Fruit fly (Drosophila melanogaster) whole organism, embryonic: ENCODE measurements around the gene nwk.
A peak's percentile ranks its signal among the peaks of the same experiment; 100 is the strongest.

ENCODE experiments used
- ATbp ChIP-seq: fragments of 200-800 bp; sonication (Bioruptor generic); optimal IDR thresholded peaks from 2 replicates; lab custom pipeline; 2017; ENCODE audit warnings: missing biosample characterization, mild to moderate bottlenecking, missing genetic modification characterization, missing genetic modification reagents
- B-H1 ChIP-seq: fragments of 200-800 bp; sonication (Bioruptor generic); IDR thresholded peaks from 3 replicates; pipeline ENCODE4 v1.3.6; 2022; ENCODE audit warnings: missing biosample characterization, missing genetic modification characterization
- Bteb2 ChIP-seq: fragments of 200-800 bp; sonication (Bioruptor generic); optimal IDR thresholded peaks from 2 replicates; lab custom pipeline; 2016; ENCODE audit warnings: missing biosample characterization, missing genetic modification characterization
- C15 ChIP-seq: fragments of 200-800 bp; sonication (Bioruptor generic); IDR thresholded peaks from 3 replicates; pipeline ENCODE4 v1.3.6; 2022; ENCODE audit warnings: missing biosample characterization, missing genetic modification characterization
- CG10959 ChIP-seq: fragments of 200-800 bp; sonication (Bioruptor generic); IDR thresholded peaks from 2 replicates; pipeline ENCODE4 v1.3.6; 2022; ENCODE audit warnings: missing biosample characterization, missing genetic modification characterization
- CG11696 ChIP-seq: fragments of 200-800 bp; sonication (Bioruptor generic); IDR thresholded peaks from 2 replicates; pipeline ENCODE4 v1.3.6; 2022; ENCODE audit warnings: missing biosample characterization, missing genetic modification characterization
- CG12769 ChIP-seq: fragments of 200-800 bp; sonication (Bioruptor generic); optimal IDR thresholded peaks from 2 replicates; lab custom pipeline; 2019; ENCODE audit warnings: missing biosample characterization, mild to moderate bottlenecking, missing genetic modification characterization, moderate library complexity
- CG14014 ChIP-seq: fragments of 200-800 bp; sonication (Bioruptor generic); IDR thresholded peaks from 2 replicates; pipeline ENCODE4 v1.3.6; 2022; ENCODE audit warnings: missing biosample characterization, missing genetic modification characterization
- CG15011 ChIP-seq: fragments of 200-800 bp; sonication (Bioruptor generic); optimal IDR thresholded peaks from 3 replicates; lab custom pipeline; 2018; ENCODE audit warnings: missing biosample characterization, mild to moderate bottlenecking, missing genetic modification characterization
- CG15073 ChIP-seq: fragments of 200-800 bp; sonication (Bioruptor generic); optimal IDR thresholded peaks from 2 replicates; lab custom pipeline; 2016; ENCODE audit warnings: missing biosample characterization, missing genetic modification characterization
- CG18262 ChIP-seq: fragments of 200-800 bp; optimal IDR thresholded peaks from 3 replicates; lab custom pipeline; 2019; ENCODE audit warnings: missing biosample characterization, mild to moderate bottlenecking, missing genetic modification characterization, moderate library complexity
- CG18619 ChIP-seq: fragments of 200-800 bp; sonication (Bioruptor generic); optimal IDR thresholded peaks from 3 replicates; lab custom pipeline; 2017; ENCODE audit warnings: missing biosample characterization, mild to moderate bottlenecking, missing genetic modification characterization
- CG31365 ChIP-seq: fragments of 200-800 bp; sonication (Bioruptor generic); optimal IDR thresholded peaks from 2 replicates; lab custom pipeline; 2018; ENCODE audit warnings: missing biosample characterization, mild to moderate bottlenecking, missing genetic modification characterization
- CG3281 ChIP-seq: fragments of 200-800 bp; sonication (Bioruptor generic); optimal IDR thresholded peaks from 3 replicates; lab custom pipeline; 2017; ENCODE audit warnings: missing biosample characterization, mild to moderate bottlenecking, missing genetic modification characterization
- CG42726 ChIP-seq: fragments of 200-800 bp; sonication (Bioruptor generic); IDR thresholded peaks from 2 replicates; pipeline ENCODE4 v1.3.6; 2022; ENCODE audit warnings: missing biosample characterization, missing genetic modification characterization; ENCODE audit not compliant: partially characterized antibody
- CG4820 ChIP-seq: fragments of 200-800 bp; sonication (Bioruptor generic); optimal IDR thresholded peaks from 3 replicates; lab custom pipeline; 2016; ENCODE audit warnings: missing biosample characterization, missing genetic modification characterization
- CG5245 ChIP-seq: fragments of 200-800 bp; sonication (Bioruptor generic); optimal IDR thresholded peaks from 3 replicates; lab custom pipeline; 2016; ENCODE audit warnings: missing biosample characterization, missing genetic modification characterization
- CG6854 ChIP-seq: fragments of 200-800 bp; sonication (Bioruptor generic); optimal IDR thresholded peaks from 3 replicates; lab custom pipeline; 2017; ENCODE audit warnings: missing biosample characterization, mild to moderate bottlenecking, missing genetic modification characterization
- CG7271 ChIP-seq: fragments of 200-800 bp; sonication (Bioruptor generic); optimal IDR thresholded peaks from 2 replicates; lab custom pipeline; 2018; ENCODE audit warnings: missing biosample characterization, mild to moderate bottlenecking, missing genetic modification characterization, moderate library complexity
- CG9437 ChIP-seq: fragments of 200-800 bp; sonication (Bioruptor generic); optimal IDR thresholded peaks from 2 replicates; lab custom pipeline; 2018; ENCODE audit warnings: missing biosample characterization, mild to moderate bottlenecking, missing genetic modification characterization
- CoRest ChIP-seq: fragments of 200-800 bp; sonication (Bioruptor generic); optimal IDR thresholded peaks from 3 replicates; lab custom pipeline; 2018; ENCODE audit warnings: missing biosample characterization, mild to moderate bottlenecking, missing genetic modification characterization, moderate library complexity
- Dad ChIP-seq: fragments of 200-800 bp; sonication (Bioruptor generic); optimal IDR thresholded peaks from 3 replicates; lab custom pipeline; 2016; ENCODE audit warnings: missing biosample characterization, missing genetic modification characterization
- Deaf1 ChIP-seq: fragments of 200-800 bp; optimal IDR thresholded peaks from 3 replicates; lab custom pipeline; 2019; ENCODE audit warnings: missing biosample characterization, mild to moderate bottlenecking, missing genetic modification characterization, moderate library complexity
- Dek ChIP-seq: fragments of 200-800 bp; sonication (Bioruptor generic); optimal IDR thresholded peaks from 3 replicates; lab custom pipeline; 2019; ENCODE audit warnings: missing biosample characterization, mild to moderate bottlenecking, missing genetic modification characterization, moderate library complexity
- Drgx ChIP-seq: fragments of 200-800 bp; sonication (Bioruptor generic); IDR thresholded peaks from 2 replicates; pipeline ENCODE4 v1.3.6; 2022; ENCODE audit warnings: missing biosample characterization, missing genetic modification characterization
- GATAe ChIP-seq: fragments of 200-800 bp; sonication (Bioruptor generic); conservative IDR thresholded peaks from 2 replicates; pipeline ENCODE4 v1.3.6; 2022; ENCODE audit warnings: missing biosample characterization, missing genetic modification characterization
- Nf-YB ChIP-seq: fragments of 200-800 bp; sonication (Bioruptor generic); optimal IDR thresholded peaks from 3 replicates; lab custom pipeline; 2019; ENCODE audit warnings: missing biosample characterization, mild to moderate bottlenecking, missing genetic modification characterization, moderate library complexity
- Opbp ChIP-seq: fragments of 200-800 bp; sonication (Bioruptor generic); IDR thresholded peaks from 3 replicates; pipeline ENCODE4 v1.3.6; 2022; ENCODE audit warnings: missing biosample characterization, missing genetic modification characterization; ENCODE audit not compliant: partially characterized antibody
- Sin3A ChIP-seq: fragments of >200 bp; optimal IDR thresholded peaks from 2 replicates; lab custom pipeline; 2018
- Sox102F ChIP-seq: fragments of 200-800 bp; sonication (Bioruptor generic); optimal IDR thresholded peaks from 2 replicates; lab custom pipeline; 2018; ENCODE audit warnings: missing biosample characterization, mild to moderate bottlenecking, missing genetic modification characterization, moderate library complexity
- Tbp ChIP-seq: fragments of >200 bp; optimal IDR thresholded peaks from 2 replicates; lab custom pipeline; 2018; ENCODE audit warnings: missing biosample characterization, missing genetic modification characterization
- Xbp1 ChIP-seq: fragments of 200-800 bp; sonication (Bioruptor generic); optimal IDR thresholded peaks from 3 replicates; lab custom pipeline; 2016; ENCODE audit warnings: missing biosample characterization, mild to moderate bottlenecking, missing genetic modification characterization
- YL-1 ChIP-seq: fragments of 200-800 bp; sonication (Bioruptor generic); optimal IDR thresholded peaks from 3 replicates; lab custom pipeline; 2017; ENCODE audit warnings: missing biosample characterization, mild to moderate bottlenecking, missing genetic modification characterization
- al ChIP-seq: fragments of 200-800 bp; sonication (Bioruptor generic); IDR thresholded peaks from 2 replicates; pipeline ENCODE4 v1.3.6; 2022; ENCODE audit warnings: missing biosample characterization, missing genetic modification characterization
- az2 ChIP-seq: fragments of 200-800 bp; sonication (Bioruptor generic); optimal IDR thresholded peaks from 3 replicates; lab custom pipeline; 2016; ENCODE audit warnings: missing biosample characterization, missing genetic modification characterization
- cad ChIP-seq: fragments of >200 bp; optimal IDR thresholded peaks from 2 replicates; lab custom pipeline; 2017; ENCODE audit warnings: missing biosample characterization, missing genetic modification characterization
- hb ChIP-seq: fragments of 200-800 bp; sonication (Bioruptor generic); IDR thresholded peaks from 3 replicates; pipeline ENCODE4 v1.3.6; 2022; ENCODE audit warnings: missing biosample characterization, missing genetic modification characterization; ENCODE audit not compliant: partially characterized antibody
- insv ChIP-seq, 2 experiments: fragments of 200-800 bp; sonication (Bioruptor generic); optimal IDR thresholded peaks; 3 replicates each; lab custom pipeline; 2016 to 2018; ENCODE audit warnings: missing biosample characterization in 2 of 2, missing genetic modification characterization in 2 of 2
- inv ChIP-seq: fragments of 200-800 bp; sonication (Bioruptor generic); IDR thresholded peaks from 2 replicates; pipeline ENCODE4 v1.3.6; 2022; ENCODE audit warnings: missing biosample characterization, missing genetic modification characterization; ENCODE audit not compliant: partially characterized antibody
- ken ChIP-seq: fragments of 200-800 bp; sonication (Bioruptor generic); IDR thresholded peaks from 3 replicates; pipeline ENCODE4 v1.3.6; 2022; ENCODE audit warnings: missing biosample characterization, missing genetic modification characterization
- lov ChIP-seq, 2 experiments: fragments of 200-800 bp in 1 of 2; fragments of >200 bp in 1 of 2; sonication (Bioruptor generic) in 1 of 2; IDR thresholded peaks in 1 of 2; optimal IDR thresholded peaks in 1 of 2; 2 replicates in 1 of 2; 3 replicates in 1 of 2; pipeline versions ENCODE4 v1.3.6 to Lab custom; 2017 to 2022; ENCODE audit warnings: missing biosample characterization in 1 of 2, missing genetic modification characterization in 1 of 2
- mam ChIP-seq: fragments of 200-800 bp; sonication (Bioruptor generic); optimal IDR thresholded peaks from 3 replicates; lab custom pipeline; 2016; ENCODE audit warnings: missing biosample characterization, missing genetic modification characterization
- onecut ChIP-seq: fragments of 200-800 bp; sonication (Bioruptor generic); IDR thresholded peaks from 2 replicates; pipeline ENCODE4 v1.3.6; 2022; ENCODE audit warnings: missing biosample characterization, missing genetic modification characterization
- phol ChIP-seq: fragments of 200-800 bp; sonication (Bioruptor generic); optimal IDR thresholded peaks from 3 replicates; lab custom pipeline; 2018; ENCODE audit warnings: missing biosample characterization, mild to moderate bottlenecking, missing genetic modification characterization, moderate library complexity
- salm ChIP-seq: fragments of 200-800 bp; sonication (Bioruptor generic); optimal IDR thresholded peaks from 2 replicates; lab custom pipeline; 2018; ENCODE audit warnings: missing biosample characterization, mild to moderate bottlenecking, missing genetic modification characterization
- sc ChIP-seq, 3 experiments: fragments of >200 bp in 2 of 3; fragments of 200-800 bp in 1 of 3; sonication (Bioruptor generic) in 1 of 3; optimal IDR thresholded peaks; 2 replicates in 2 of 3; 3 replicates in 1 of 3; lab custom pipeline; 2017; ENCODE audit warnings: mild to moderate bottlenecking in 1 of 3, missing biosample characterization in 1 of 3, missing genetic modification characterization in 1 of 3, missing genetic modification reagents in 1 of 3
- tap ChIP-seq: fragments of 200-800 bp; optimal IDR thresholded peaks from 3 replicates; lab custom pipeline; 2019; ENCODE audit warnings: missing biosample characterization, mild to moderate bottlenecking, missing genetic modification characterization, moderate library complexity
- tio ChIP-seq: fragments of 200-800 bp; sonication (Bioruptor generic); optimal IDR thresholded peaks from 2 replicates; lab custom pipeline; 2017; ENCODE audit warnings: missing biosample characterization, missing genetic modification characterization, inconsistent platforms
- tll ChIP-seq, 2 experiments: fragments of 200-800 bp in 1 of 2; fragments of >200 bp in 1 of 2; sonication (Bioruptor generic) in 1 of 2; optimal IDR thresholded peaks; 2 replicates each; lab custom pipeline; 2017 to 2019; ENCODE audit warnings: missing biosample characterization in 2 of 2, missing genetic modification characterization in 2 of 2, mild to moderate bottlenecking in 1 of 2, moderate library complexity in 1 of 2
- unc-4 ChIP-seq: fragments of 200-800 bp; sonication (Bioruptor generic); IDR thresholded peaks from 2 replicates; pipeline ENCODE4 v1.3.6; 2022; ENCODE audit warnings: missing biosample characterization, missing genetic modification characterization; ENCODE audit not compliant: partially characterized antibody

The nwk gene

dm6 chr3L:9129583-9130146 lies 8.0 kb upstream of the nwk start (continued):
- TF ChIP-seq Deaf1 (tag; lab: Kevin White, UChicago) (no peak), CG9437 (GFP tag; lab: Kevin White, UChicago) (peak; percentile 97), CG6854 (GFP tag; lab: Kevin White, UChicago) (no peak), CG12769 (peak; percentile 89), B-H1 (no peak), C15 (GFP tag; lab: Robert Waterston, UW) (no peak), CG15073 (GFP tag; lab: Kevin White, UChicago) (no peak), Tbp (GFP tag; lab: Kevin White, UChicago) (no peak), CG10959 (GFP tag; lab: Robert Waterston, UW) (no peak), lov (optimal IDR thresholded peaks at IDR 0.05; lab: Kevin White, UChicago) (no peak), lov (GFP tag; IDR thresholded peaks at IDR 0.05; lab: Robert Waterston, UW) (no peak), Nf-YB (no peak), CG18262 (tag; lab: Kevin White, UChicago) (no peak), CG7271 (tag; lab: Kevin White, UChicago) (no peak), insv (GFP tag; optimal IDR thresholded peaks at IDR 0.05; lab: Kevin White, UChicago) (peak in 1 of 2 experiments; percentile 34), Xbp1 (GFP tag; lab: Kevin White, UChicago) (no peak), CG3281 (GFP tag; lab: Kevin White, UChicago) (no peak), tll (GFP tag; optimal IDR thresholded peaks at IDR 0.05; lab: Kevin White, UChicago) (no peak), Sox102F (GFP tag; lab: Kevin White, UChicago) (no peak), sc (optimal IDR thresholded peaks at IDR 0.05; lab: Kevin White, UChicago) (no peak), sc (GFP tag; optimal IDR thresholded peaks at IDR 0.05; lab: Kevin White, UChicago) (no peak), CG4820 (GFP tag; lab: Kevin White, UChicago) (peak; percentile 72), CG11696 (GFP tag; lab: Robert Waterston, UW) (no peak), inv (GFP tag; lab: Robert Waterston, UW) (no peak), Sin3A (lab: Kevin White, UChicago) (no peak), tio (GFP tag; lab: Kevin White, UChicago) (no peak), mam (GFP tag; lab: Kevin White, UChicago) (no peak), CG14014 (no peak), hb (GFP tag; lab: Robert Waterston, UW) (no peak), cad (GFP tag; lab: Kevin White, UChicago) (no peak), ATbp (GFP tag; lab: Kevin White, UChicago) (no peak), Bteb2 (GFP tag; lab: Kevin White, UChicago) (no peak), al (GFP tag; lab: Robert Waterston, UW) (no peak), CG5245 (GFP tag; lab: Kevin White, UChicago) (no peak), salm (tag; lab: Kevin White, UChicago) (no peak), ken (GFP tag; lab: Robert Waterston, UW) (0 out of 3 replicates have a peak, but pooled peaks have one; percentile 10), CoRest (no peak), Dad (GFP tag; lab: Kevin White, UChicago) (no peak), tap (tag; lab: Kevin White, UChicago) (no peak), CG15011 (GFP tag; lab: Kevin White, UChicago) (no peak)

- no peak for TF ChIP-seq salm (tag; lab: Kevin White, UChicago)
- no peak for TF ChIP-seq az2 (GFP tag; lab: Kevin White, UChicago)
- TF ChIP-seq mam (GFP tag; lab: Kevin White, UChicago): peak; percentile 26
- TF ChIP-seq Dek: peak; percentile 20
- TF ChIP-seq Opbp (GFP tag; lab: Robert Waterston, UW): peak; percentile 68
- peak; percentile 100 for TF ChIP-seq onecut (GFP tag; lab: Robert Waterston, UW)
- peak; percentile 29 for TF ChIP-seq phol (tag; lab: Kevin White, UChicago)
- TF ChIP-seq Drgx (GFP tag; lab: Robert Waterston, UW): no peak
- peak; percentile 22 for TF ChIP-seq CG31365
- TF ChIP-seq unc-4 (GFP tag; lab: Robert Waterston, UW): peak; percentile 56
- TF ChIP-seq CG18619 (GFP tag; lab: Kevin White, UChicago): no peak
- peak; percentile 48; the same call in 1 of the 2 replicates for TF ChIP-seq CG42726
- TF ChIP-seq GATAe: no peak
- TF ChIP-seq YL-1 (GFP tag; lab: Kevin White, UChicago): peak; percentile 62
These were observed 3.3 kb upstream of the nwk start, which contains the start of the genes bol and Dhpr for dm6 chr3L:9134349-9134748. Gene bol, minus strand, starts transcription at chr3L:9134405. Gene Dhpr, plus strand, starts transcription at chr3L:9134560.
